Worm (Caenorhabditis elegans): ENCODE results near the gene rbg-3.

The rbg-3 gene

DNA sequence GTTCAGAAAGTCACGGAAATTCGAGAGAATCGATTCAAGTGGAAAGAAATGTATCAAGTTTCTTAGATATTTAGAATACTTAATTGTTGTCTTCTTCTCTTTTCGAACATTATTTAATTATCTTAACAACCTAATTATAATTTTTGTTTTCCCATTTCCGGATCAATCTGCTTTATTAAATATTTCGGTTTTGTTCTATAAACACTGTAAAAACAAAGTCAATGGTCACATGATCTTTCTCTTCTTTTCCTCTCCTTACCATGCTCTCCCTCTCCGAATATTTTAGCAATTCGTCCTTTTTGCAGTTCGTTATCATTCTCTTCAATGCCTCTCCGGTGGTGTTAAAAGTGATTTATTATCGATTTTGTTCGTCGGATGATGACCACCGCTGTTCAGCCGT lies 42.3 kb downstream of the rbg-3 start, which contains the start of gene tag-325:
tag-325 (plus strand) TSS at position 301 of the 400 bp plus-strand sequence.
- no peak for TF ChIP-seq ztf-11 (tag; optimal IDR thresholded peaks at IDR 0.05)
- peak; percentile 26 for TF ChIP-seq fos-1 (tag; optimal IDR thresholded peaks at IDR 0.05)

DNA sequence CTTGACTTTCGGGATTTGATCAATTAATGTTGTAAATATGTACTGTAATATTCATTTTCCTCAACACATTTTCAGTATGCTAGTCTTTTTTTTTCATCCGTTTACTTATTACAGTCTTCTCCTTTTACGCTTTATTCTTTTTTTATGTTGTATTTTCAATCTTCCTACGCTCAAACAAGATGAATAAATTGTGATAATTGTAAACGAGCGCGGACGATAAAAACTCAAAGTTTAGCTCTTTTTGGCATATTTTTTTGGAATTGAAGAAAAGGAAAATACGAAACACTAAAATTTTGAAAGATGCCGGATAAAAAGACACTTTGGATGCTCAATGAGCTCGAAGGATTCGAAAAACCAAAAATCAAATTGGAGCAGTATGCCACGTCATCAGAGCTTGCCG lies 48.5 kb downstream of the rbg-3 start, which contains the start of gene metl-5:
metl-5 (plus strand) TSS at position 301 of the 400 bp plus-strand sequence.
- no peak for TF ChIP-seq elt-3 (tag; optimal IDR thresholded peaks at IDR 0.05)
- TF ChIP-seq lsy-2 (tag; optimal IDR thresholded peaks at IDR 0.05) = no peak
- no peak for TF ChIP-seq unc-39 (tag; optimal IDR thresholded peaks at IDR 0.05)
- TF ChIP-seq snpc-4 (tag; optimal IDR thresholded peaks at IDR 0.05) = no peak
- TF ChIP-seq R02D3.7 (tag; optimal IDR thresholded peaks at IDR 0.05) = no peak
- no peak for TF ChIP-seq elt-1 (tag; optimal IDR thresholded peaks at IDR 0.05)
- TF ChIP-seq ZK546.5 (tag; optimal IDR thresholded peaks at IDR 0.05) = no peak

DNA sequence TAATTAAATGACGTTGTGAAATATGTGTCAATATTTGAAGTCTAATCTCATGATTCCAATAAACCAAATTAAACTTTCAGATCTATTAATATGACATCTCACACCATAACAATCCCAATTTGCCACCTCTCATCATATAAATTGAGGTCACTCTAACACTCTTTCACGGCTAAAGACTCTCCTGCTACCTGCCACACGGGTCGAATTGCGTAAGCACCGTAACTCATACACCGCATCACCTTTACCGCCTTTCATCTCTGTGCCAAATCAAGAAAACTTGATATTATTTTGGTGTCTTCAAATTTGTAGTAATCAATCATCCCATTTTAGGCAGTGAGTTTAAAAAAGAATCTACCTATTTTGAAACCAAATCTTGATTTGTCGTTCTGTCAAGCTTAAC lies 52.1 kb downstream of the rbg-3 start:
- no peak for TF ChIP-seq ceh-16 (tag; optimal IDR thresholded peaks at IDR 0.05)
- no peak for TF ChIP-seq nhr-237 (tag; optimal IDR thresholded peaks at IDR 0.05)
- no peak for TF ChIP-seq ama-1 (optimal IDR thresholded peaks at IDR 0.05)
- no peak for TF ChIP-seq nhr-77 (tag; optimal IDR thresholded peaks at IDR 0.05)
- no peak for TF ChIP-seq nhr-129 (tag; optimal IDR thresholded peaks at IDR 0.05)
